Worm (Caenorhabditis elegans) whole organism, L3 larva: ENCODE data around the gene Y43F8B.9.

Experiments used
- ZK546.5 ChIP-seq: sonication (generic microtip); optimal IDR thresholded peaks from 2 replicates; lab custom pipeline; 2017; ENCODE audit warnings: missing biosample characterization, missing genetic modification characterization
- ceh-9 ChIP-seq: sonication (generic microtip); optimal IDR thresholded peaks from 2 replicates; lab custom pipeline; 2018; ENCODE audit warnings: missing biosample characterization, missing genetic modification characterization
- elt-3 ChIP-seq, 3 experiments: fragments of 150-350 bp in 1 of 3; sonication (generic microtip) in 2 of 3; optimal IDR thresholded peaks; 2 replicates in 2 of 3; 4 replicates in 1 of 3; lab custom pipeline; 2014 to 2017; ENCODE audit warnings: missing biosample characterization in 3 of 3, missing genetic modification characterization in 3 of 3
- jun-1 ChIP-seq: fragments of 150-350 bp; optimal IDR thresholded peaks from 2 replicates; lab custom pipeline; 2014; ENCODE audit warnings: missing biosample characterization, missing genetic modification reagents, missing genetic modification characterization
- nhr-28 ChIP-seq: fragments of 150-350 bp; optimal IDR thresholded peaks from 2 replicates; lab custom pipeline; 2014; ENCODE audit warnings: missing biosample characterization, missing genetic modification characterization
- sea-2 ChIP-seq: fragments of 150-350 bp; sonication (generic microtip); optimal IDR thresholded peaks from 4 replicates; lab custom pipeline; 2014; ENCODE audit warnings: missing biosample characterization, missing genetic modification reagents, missing genetic modification characterization
- unc-62 ChIP-seq: fragments of 150-350 bp; sonication (generic microtip); optimal IDR thresholded peaks from 4 replicates; lab custom pipeline; 2014; ENCODE audit warnings: missing biosample characterization, missing genetic modification reagents, missing genetic modification characterization
- ztf-11 ChIP-seq: fragments of 150-350 bp; optimal IDR thresholded peaks from 2 replicates; lab custom pipeline; 2014; ENCODE audit warnings: missing biosample characterization, missing genetic modification characterization

- no peak for TF ChIP-seq elt-3 (tag; optimal IDR thresholded peaks at IDR 0.05; lab: Kevin White, UChicago)
- TF ChIP-seq ztf-11 (tag; lab: Kevin White, UChicago): no peak
- TF ChIP-seq unc-62 (GFP tag; lab: Kevin White, UChicago): no peak
- no peak for TF ChIP-seq ZK546.5 (tag; lab: Kevin White, UChicago)
- no peak for TF ChIP-seq ceh-9 (tag; lab: Kevin White, UChicago)
- TF ChIP-seq jun-1: no peak
- no peak for TF ChIP-seq nhr-28 (tag; lab: Kevin White, UChicago)
- no peak for TF ChIP-seq sea-2 (GFP tag; lab: Kevin White, UChicago)
These were observed at the start of gene Y43F8B.9 for ce11 chrV:19477852-19478251.
